Worm (Caenorhabditis elegans): ENCODE data around the gene C07G1.7.

- TF ChIP-seq unc-62 (GFP tag; optimal IDR thresholded peaks at IDR 0.05) = no peak
- TF ChIP-seq fos-1 (tag; optimal IDR thresholded peaks at IDR 0.05) = no peak
- TF ChIP-seq aly-2 (tag; optimal IDR thresholded peaks at IDR 0.05) = no peak
- TF ChIP-seq pqm-1 (tag; optimal IDR thresholded peaks at IDR 0.05) = no peak
- TF ChIP-seq alr-1 (tag; optimal IDR thresholded peaks at IDR 0.05; ENCODE audit: borderline replicate concordance) = no peak
- TF ChIP-seq lir-3 (tag; optimal IDR thresholded peaks at IDR 0.05; ENCODE audit: poor library complexity) = no peak
- no peak for TF ChIP-seq mep-1 (tag; optimal IDR thresholded peaks at IDR 0.05)
- no peak for TF ChIP-seq lin-15B (tag; optimal IDR thresholded peaks at IDR 0.05)
- no peak for TF ChIP-seq ceh-63 (GFP tag; optimal IDR thresholded peaks at IDR 0.05)
- TF ChIP-seq dpl-1 (GFP tag; optimal IDR thresholded peaks at IDR 0.05) = no peak
- TF ChIP-seq nhr-12 (tag; optimal IDR thresholded peaks at IDR 0.05) = no peak
- no peak for TF ChIP-seq C16A3.4 (tag; optimal IDR thresholded peaks at IDR 0.05)
Measured at ce11 chrIV:8181404-8181803, 30.2 kb downstream of the C07G1.7 start.
